Worm (Caenorhabditis elegans) whole organism, L3 larva: ENCODE results near the gene Y66A7A.7.
"Not testable (repeated sequence)": the region's sequence is repeated elsewhere in the genome, so short reads cannot be mapped to it uniquely, and the experiment has no call there.

ENCODE experiments used
- ZK546.5 ChIP-seq: sonication (generic microtip); optimal IDR thresholded peaks from 2 replicates; lab custom pipeline; 2017; ENCODE audit warnings: missing biosample characterization, missing genetic modification characterization
- ceh-82 ChIP-seq: fragments of 150-350 bp; optimal IDR thresholded peaks from 2 replicates; lab custom pipeline; 2014; ENCODE audit warnings: missing biosample characterization, missing genetic modification characterization
- daf-12 ChIP-seq: fragments of 150-350 bp; optimal IDR thresholded peaks from 2 replicates; lab custom pipeline; 2014; ENCODE audit warnings: missing biosample characterization, missing genetic modification reagents, missing genetic modification characterization
- fkh-10 ChIP-seq: sonication (generic microtip); optimal IDR thresholded peaks from 2 replicates; lab custom pipeline; 2017; ENCODE audit warnings: missing biosample characterization, missing genetic modification reagents, missing genetic modification characterization
- lin-15B ChIP-seq: fragments of 150-350 bp; optimal IDR thresholded peaks from 2 replicates; lab custom pipeline; 2014; ENCODE audit warnings: missing biosample characterization, missing genetic modification characterization
- mdl-1 ChIP-seq: fragments of 150-350 bp; optimal IDR thresholded peaks from 2 replicates; lab custom pipeline; 2014; ENCODE audit warnings: missing biosample characterization, missing genetic modification characterization
- nhr-25 ChIP-seq: sonication (generic microtip); optimal IDR thresholded peaks from 2 replicates; lab custom pipeline; 2017; ENCODE audit warnings: missing biosample characterization, missing genetic modification characterization
- nhr-28 ChIP-seq: fragments of 150-350 bp; optimal IDR thresholded peaks from 2 replicates; lab custom pipeline; 2014; ENCODE audit warnings: missing biosample characterization, missing genetic modification characterization
- nhr-76 ChIP-seq: fragments of 150-350 bp; sonication (generic microtip); optimal IDR thresholded peaks from 5 replicates; lab custom pipeline; 2014; ENCODE audit warnings: missing biosample characterization, missing genetic modification characterization
- skn-1 ChIP-seq: fragments of 150-350 bp; optimal IDR thresholded peaks from 2 replicates; lab custom pipeline; 2014; ENCODE audit warnings: missing biosample characterization, missing genetic modification characterization
- unc-62 ChIP-seq: fragments of 150-350 bp; sonication (generic microtip); optimal IDR thresholded peaks from 4 replicates; lab custom pipeline; 2014; ENCODE audit warnings: missing biosample characterization, missing genetic modification reagents, missing genetic modification characterization
- zag-1 ChIP-seq: fragments of 150-350 bp; optimal IDR thresholded peaks from 2 replicates; lab custom pipeline; 2014; ENCODE audit warnings: missing biosample characterization, missing genetic modification characterization
- ztf-11 ChIP-seq: fragments of 150-350 bp; optimal IDR thresholded peaks from 2 replicates; lab custom pipeline; 2014; ENCODE audit warnings: missing biosample characterization, missing genetic modification characterization

DNA sequence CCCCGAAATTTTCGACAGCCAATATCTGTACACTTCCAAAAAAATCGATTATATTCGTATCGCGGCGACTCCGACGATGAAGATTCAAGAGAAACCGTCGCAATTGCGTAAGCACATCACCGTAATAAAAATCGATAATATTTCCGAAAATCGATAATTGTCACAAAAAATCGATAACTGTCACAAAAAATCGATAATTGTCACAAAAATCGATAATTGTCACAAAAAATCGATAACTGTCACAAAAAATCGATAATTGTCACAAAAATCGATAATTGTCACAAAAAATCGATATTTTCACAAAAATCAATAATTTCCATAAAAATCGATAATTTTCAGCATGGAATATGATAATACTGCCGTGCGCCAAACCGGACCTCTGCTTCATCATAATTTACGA is 14.9 kb downstream of the Y66A7A.7 start:
- not testable (repeated sequence) for TF ChIP-seq skn-1 (tag; lab: Kevin White, UChicago); lin-15B; nhr-25; fkh-10 (GFP tag; lab: Kevin White, UChicago); ZK546.5 (tag; lab: Kevin White, UChicago); ztf-11 (tag; lab: Kevin White, UChicago); zag-1; ceh-82; unc-62 (GFP tag; lab: Kevin White, UChicago); mdl-1 (tag; lab: Kevin White, UChicago); nhr-28 (tag; lab: Kevin White, UChicago); daf-12 (tag; lab: Kevin White, UChicago); nhr-76 (tag; lab: Kevin White, UChicago)
